Worm (Caenorhabditis elegans): ENCODE results near the gene F09F9.2.

DNA sequence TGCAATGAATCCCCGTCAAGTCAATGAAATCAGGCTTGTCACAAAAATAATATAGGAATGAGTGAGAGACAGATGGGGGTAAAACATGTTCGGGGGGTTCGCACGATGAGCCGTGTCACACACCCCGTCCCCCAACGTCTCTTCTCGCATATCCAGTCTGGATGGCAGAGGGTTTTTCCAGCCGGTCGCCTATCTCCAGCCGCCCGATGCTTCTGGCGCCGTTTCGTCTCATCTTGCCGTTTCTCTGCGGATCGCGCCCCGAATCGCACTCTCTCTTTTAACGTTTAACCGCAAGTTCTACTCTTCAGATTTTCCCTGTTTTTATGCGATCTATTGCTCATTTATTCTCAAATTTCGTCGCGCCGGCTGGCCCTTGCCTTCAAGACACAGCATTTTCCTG, 49.3 kb downstream of the F09F9.2 start:
- TF ChIP-seq ama-1 (optimal IDR thresholded peaks at IDR 0.05) (no peak), tra-4 (tag; optimal IDR thresholded peaks at IDR 0.05) (no peak), flt-1 (GFP tag; IDR thresholded peaks at IDR 0.05) (no peak), ceh-13 (GFP tag; optimal IDR thresholded peaks at IDR 0.05) (no peak), hmbx-1 (tag; optimal IDR thresholded peaks at IDR 0.05) (no peak), pes-1 (GFP tag; IDR thresholded peaks at IDR 0.05) (no peak), ceh-36 (tag; optimal IDR thresholded peaks at IDR 0.05) (no peak), hmg-4 (GFP tag; optimal IDR thresholded peaks at IDR 0.05) (no peak), sea-1 (GFP tag; conservative IDR thresholded peaks at IDR 0.05) (no peak), ets-7 (tag; optimal IDR thresholded peaks at IDR 0.05) (no peak), scrt-1 (GFP tag; IDR thresholded peaks at IDR 0.05) (no peak), F13C5.2 (tag; optimal IDR thresholded peaks at IDR 0.05) (no peak), hnd-1 (tag; optimal IDR thresholded peaks at IDR 0.05) (no peak)

Data from whole organism, early embryonic.